Fruit fly (Drosophila melanogaster) S2 (cell line): ENCODE measurements around the gene dgt1.
A peak's percentile ranks its signal among the peaks of the same experiment; 100 is the strongest.

Experiments
- CG8478 ChIP-seq: fragments of >200 bp; optimal IDR thresholded peaks from 2 replicates; lab custom pipeline; 2018
- CTCF ChIP-seq, 2 experiments: fragments of >200 bp; optimal IDR thresholded peaks; 2 replicates each; lab custom pipeline; 2018

dgt1 gene

dm6 chr3R:29857228-29857627 is at the start of gene dgt1:
Gene dgt1, minus strand, starts transcription at chr3R:29857491.
- no peak for TF ChIP-seq CG8478 (lab: Kevin White, UChicago)
- peak in 1 of 2 experiments; percentile 49 for TF ChIP-seq CTCF (optimal IDR thresholded peaks at IDR 0.05; lab: Kevin White, UChicago)

- TF ChIP-seq CG8478 (lab: Kevin White, UChicago) (no peak), CTCF (optimal IDR thresholded peaks at IDR 0.05; lab: Kevin White, UChicago) (no peak)
Measured at dm6 chr3R:29905164-29905563, 47.9 kb upstream of the dgt1 start, which contains the start of gene CG15515. Gene CG15515, plus strand, starts transcription at chr3R:29905464.

dm6 chr3R:29903775-29904356 is 46.6 kb upstream of the dgt1 start, which contains the start of gene CG15517:
Gene CG15517, minus strand, starts transcription at chr3R:29903825.
- TF ChIP-seq CG8478 (lab: Kevin White, UChicago) (no peak), CTCF (optimal IDR thresholded peaks at IDR 0.05; lab: Kevin White, UChicago) (peak; percentile 65 to 89)

- no peak for TF ChIP-seq CTCF (optimal IDR thresholded peaks at IDR 0.05; lab: Kevin White, UChicago)
- TF ChIP-seq CG8478 (lab: Kevin White, UChicago), result no peak
Measured at dm6 chr3R:29899635-29900034, 42.3 kb upstream of the dgt1 start.

dm6 chr3R:29898588-29898987 is 41.3 kb upstream of the dgt1 start:
- TF ChIP-seq CTCF (optimal IDR thresholded peaks at IDR 0.05; lab: Kevin White, UChicago) (no peak), CG8478 (lab: Kevin White, UChicago) (no peak)

dm6 chr3R:29894393-29894792 is 37.1 kb upstream of the dgt1 start:
- no peak for TF ChIP-seq CTCF (optimal IDR thresholded peaks at IDR 0.05; lab: Kevin White, UChicago)
- TF ChIP-seq CG8478 (lab: Kevin White, UChicago), result no peak

- TF ChIP-seq CTCF (optimal IDR thresholded peaks at IDR 0.05; lab: Kevin White, UChicago) (no peak), CG8478 (lab: Kevin White, UChicago) (no peak)
Measured at dm6 chr3R:29893030-29893429, 35.7 kb upstream of the dgt1 start.

dm6 chr3R:29891183-29891582 is 33.9 kb upstream of the dgt1 start:
- no peak for TF ChIP-seq CG8478 (lab: Kevin White, UChicago)
- no peak for TF ChIP-seq CTCF (optimal IDR thresholded peaks at IDR 0.05; lab: Kevin White, UChicago)

dm6 chr3R:29880306-29880705 is 23.0 kb upstream of the dgt1 start:
- TF ChIP-seq CTCF (optimal IDR thresholded peaks at IDR 0.05; lab: Kevin White, UChicago), result no peak
- no peak for TF ChIP-seq CG8478 (lab: Kevin White, UChicago)

dm6 chr3R:29876733-29877193 is 19.5 kb upstream of the dgt1 start, which contains the start of gene CG31038:
Gene CG31038, plus strand, starts transcription at chr3R:29877059.
- TF ChIP-seq CTCF (optimal IDR thresholded peaks at IDR 0.05; lab: Kevin White, UChicago), result peak in 1 of 2 experiments; percentile 16
- TF ChIP-seq CG8478 (lab: Kevin White, UChicago), result no peak

dm6 chr3R:29876232-29876631 is 18.9 kb upstream of the dgt1 start:
- TF ChIP-seq CTCF (optimal IDR thresholded peaks at IDR 0.05; lab: Kevin White, UChicago) (no peak), CG8478 (lab: Kevin White, UChicago) (no peak)

- TF ChIP-seq CTCF (optimal IDR thresholded peaks at IDR 0.05; lab: Kevin White, UChicago), result no peak
- TF ChIP-seq CG8478 (lab: Kevin White, UChicago), result no peak
Measured at dm6 chr3R:29875830-29876229, 18.5 kb upstream of the dgt1 start.

- no peak for TF ChIP-seq CTCF (optimal IDR thresholded peaks at IDR 0.05; lab: Kevin White, UChicago)
- TF ChIP-seq CG8478 (lab: Kevin White, UChicago), result no peak
Measured at dm6 chr3R:29869350-29869688, 12.0 kb upstream of the dgt1 start, which contains the start of gene CG34133. Gene CG34133, plus strand, starts transcription at chr3R:29869365.

dm6 chr3R:29868676-29869349 is 11.5 kb upstream of the dgt1 start, which contains the start of gene Zip99C:
Gene Zip99C, minus strand, starts transcription at chr3R:29868895.
- TF ChIP-seq CTCF (optimal IDR thresholded peaks at IDR 0.05; lab: Kevin White, UChicago) (peak; percentile 22 to 47), CG8478 (lab: Kevin White, UChicago) (no peak)

dm6 chr3R:29867895-29868294 is 10.6 kb upstream of the dgt1 start:
- TF ChIP-seq CG8478 (lab: Kevin White, UChicago) (no peak), CTCF (optimal IDR thresholded peaks at IDR 0.05; lab: Kevin White, UChicago) (no peak)
